Fruit fly (Drosophila melanogaster): ENCODE measurements around the gene CG14315.

Gene CG14315

DNA sequence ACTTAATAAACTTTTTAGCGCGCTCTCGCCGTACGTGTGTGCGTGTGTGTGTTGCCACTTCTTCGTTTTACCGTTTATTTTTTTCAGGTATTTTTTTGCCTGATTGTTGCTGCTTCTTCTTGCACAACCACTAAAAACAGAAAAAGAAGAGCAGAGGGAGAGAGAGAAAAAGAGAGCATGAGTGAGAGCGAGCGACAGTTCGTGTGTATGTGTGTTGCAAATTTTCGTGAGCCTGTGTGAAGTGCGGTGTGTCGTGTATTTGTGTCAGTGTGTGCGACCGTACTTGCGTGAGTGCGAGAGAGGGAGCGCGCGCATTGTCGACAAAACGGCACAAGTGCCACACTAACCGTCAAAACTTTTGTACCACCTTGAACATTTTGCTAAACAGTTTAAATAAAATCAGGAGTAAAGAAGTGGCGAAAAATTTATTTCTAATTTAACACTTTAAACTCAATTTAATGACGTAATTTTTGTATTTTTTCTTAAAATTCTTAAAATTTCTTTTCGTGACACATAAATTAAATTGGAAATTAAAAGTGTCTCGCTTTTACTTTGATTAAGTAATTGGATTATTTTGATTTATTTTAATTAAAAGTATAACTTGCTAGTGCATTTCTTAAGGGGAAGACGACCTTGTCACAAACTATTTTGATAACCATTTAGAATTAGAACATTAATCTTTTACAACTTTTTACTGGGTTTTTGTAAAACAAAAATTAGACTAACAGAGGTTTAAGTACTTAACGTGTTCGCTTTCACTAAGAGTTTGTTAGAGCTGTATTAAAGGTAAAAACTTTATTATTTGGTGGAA, 38.7 kb downstream of the CG14315 start (continued):
- peak; percentile 74 for TF ChIP-seq odd (GFP tag; optimal IDR thresholded peaks at IDR 0.05)
- peak; percentile 66 for TF ChIP-seq CG17359 (tag; optimal IDR thresholded peaks at IDR 0.05)
- no peak for TF ChIP-seq Bteb2 (GFP tag; optimal IDR thresholded peaks at IDR 0.05)
- TF ChIP-seq nom (GFP tag; optimal IDR thresholded peaks at IDR 0.05), result peak; percentile 97
- TF ChIP-seq CG11723 (GFP tag; optimal IDR thresholded peaks at IDR 0.05), result no peak
- TF ChIP-seq CG14441 (GFP tag; IDR thresholded peaks at IDR 0.05), result no peak
- no peak for TF ChIP-seq CG6683 (GFP tag; optimal IDR thresholded peaks at IDR 0.05)
- peak; percentile 16 for TF ChIP-seq Dp (GFP tag; optimal IDR thresholded peaks at IDR 0.05)
- TF ChIP-seq CG9932 (GFP tag; IDR thresholded peaks at IDR 0.05), result no peak
- peak; percentile 19 for TF ChIP-seq exex (tag; optimal IDR thresholded peaks at IDR 0.05)
- peak; percentile 33 for TF ChIP-seq CG1602 (GFP tag; optimal IDR thresholded peaks at IDR 0.05)
- TF ChIP-seq mam (GFP tag; optimal IDR thresholded peaks at IDR 0.05), result peak; percentile 22
- TF ChIP-seq CG18262 (tag; optimal IDR thresholded peaks at IDR 0.05), result peak; percentile 79
- TF ChIP-seq CG5953 (GFP tag; IDR thresholded peaks at IDR 0.05), result no peak
- peak; percentile 51 for TF ChIP-seq ind (GFP tag; optimal IDR thresholded peaks at IDR 0.05)
- TF ChIP-seq CHES-1-like (GFP tag; optimal IDR thresholded peaks at IDR 0.05), result peak; percentile 7
- TF ChIP-seq CG1024 (GFP tag; IDR thresholded peaks at IDR 0.05), result no peak
- no peak for TF ChIP-seq scrt (GFP tag; optimal IDR thresholded peaks at IDR 0.05)
- TF ChIP-seq Poxn (GFP tag; IDR thresholded peaks at IDR 0.05), result no peak
- peak; percentile 97 to 99 for TF ChIP-seq Trl (optimal IDR thresholded peaks at IDR 0.05)
- peak; percentile 42 for TF ChIP-seq Trl (GFP tag; optimal IDR thresholded peaks at IDR 0.05)
- no peak for TF ChIP-seq Kr (GFP tag; optimal IDR thresholded peaks at IDR 0.05)
- TF ChIP-seq tin (GFP tag; optimal IDR thresholded peaks at IDR 0.05), result peak; percentile 52
- no peak for TF ChIP-seq CG12744 (GFP tag; optimal IDR thresholded peaks at IDR 0.05)
- TF ChIP-seq Spps (tag; optimal IDR thresholded peaks at IDR 0.05), result no peak
- TF ChIP-seq CG12236 (GFP tag; optimal IDR thresholded peaks at IDR 0.05), result no peak
- peak; percentile 26 for TF ChIP-seq CG7745 (tag; optimal IDR thresholded peaks at IDR 0.05)
- TF ChIP-seq Adf1 (GFP tag; IDR thresholded peaks at IDR 0.05), result no peak
- no peak for TF ChIP-seq hkb (optimal IDR thresholded peaks at IDR 0.05)
- TF ChIP-seq hkb (GFP tag; IDR thresholded peaks at IDR 0.05), result no peak
- peak; percentile 38 for TF ChIP-seq Jarid2 (GFP tag; optimal IDR thresholded peaks at IDR 0.05)
- peak; percentile 37 for TF ChIP-seq D19B (GFP tag; optimal IDR thresholded peaks at IDR 0.05)
- TF ChIP-seq CG17612 (GFP tag; IDR thresholded peaks at IDR 0.05), result no peak
- peak; percentile 57 for TF ChIP-seq CG2712 (tag; optimal IDR thresholded peaks at IDR 0.05)
- TF ChIP-seq yki (optimal IDR thresholded peaks at IDR 0.05), result peak; percentile 69
- no peak for TF ChIP-seq en (GFP tag; optimal IDR thresholded peaks at IDR 0.05)
- TF ChIP-seq phol (tag; optimal IDR thresholded peaks at IDR 0.05), result peak; percentile 60
- TF ChIP-seq wor (GFP tag; IDR thresholded peaks at IDR 0.05), result no peak
- no peak for TF ChIP-seq Neu2 (GFP tag; optimal IDR thresholded peaks at IDR 0.05; ENCODE audit: borderline replicate concordance)
- TF ChIP-seq fru (optimal IDR thresholded peaks at IDR 0.05), result no peak
- TF ChIP-seq psq (GFP tag; optimal IDR thresholded peaks at IDR 0.05), result peak; percentile 31
- TF ChIP-seq CG18619 (GFP tag; optimal IDR thresholded peaks at IDR 0.05), result peak; percentile 75
- TF ChIP-seq CG4617 (GFP tag; optimal IDR thresholded peaks at IDR 0.05; ENCODE audit: borderline replicate concordance), result no peak
- TF ChIP-seq CG7271 (tag; optimal IDR thresholded peaks at IDR 0.05), result no peak
- TF ChIP-seq CG11695 (GFP tag; IDR thresholded peaks at IDR 0.05), result no peak
- peak in 1 of 2 experiments; percentile 36 for TF ChIP-seq chif (GFP tag; optimal IDR thresholded peaks at IDR 0.05)
- TF ChIP-seq fd3F (GFP tag; optimal IDR thresholded peaks at IDR 0.05), result peak; percentile 22
- no peak for TF ChIP-seq bowl (GFP tag; IDR thresholded peaks at IDR 0.05)
- no peak for TF ChIP-seq CG3847 (GFP tag; IDR thresholded peaks at IDR 0.05)
- TF ChIP-seq CG17385 (GFP tag; optimal IDR thresholded peaks at IDR 0.05), result peak; percentile 99
- TF ChIP-seq Optix (GFP tag; IDR thresholded peaks at IDR 0.05), result no peak

Data from whole organism, embryonic.